Worm (Caenorhabditis elegans) whole organism, young adult: Measurements from ENCODE around the gene C16C8.10.

Experiments
- C17E4.6 ChIP-seq: fragments of 200-800 bp; sonication (Bioruptor generic); IDR thresholded peaks from 2 replicates; pipeline ENCODE4 v1.3.6; 2022; ENCODE audit warnings: missing genetic modification reagents, missing genetic modification characterization, missing compliant biosample characterization
- F22D6.2 ChIP-seq: sonication (generic microtip); optimal IDR thresholded peaks from 2 replicates; lab custom pipeline; 2016; ENCODE audit warnings: mild to moderate bottlenecking, missing genetic modification characterization, missing compliant biosample characterization
- aptf-2 ChIP-seq: fragments of 200-800 bp; sonication (Bioruptor generic); conservative IDR thresholded peaks from 2 replicates; pipeline ENCODE4 v1.3.6; 2022; ENCODE audit warnings: missing genetic modification reagents, missing genetic modification characterization, missing compliant biosample characterization
- hmg-1.2 ChIP-seq: fragments of 200-800 bp; sonication (Bioruptor generic); IDR thresholded peaks from 2 replicates; pipeline ENCODE4 v1.3.6; 2022; ENCODE audit warnings: missing genetic modification reagents, missing genetic modification characterization, missing compliant biosample characterization
- hmg-20 ChIP-seq: fragments of 200-800 bp; sonication (Bioruptor generic); IDR thresholded peaks from 2 replicates; pipeline ENCODE4 v1.3.6; 2022; ENCODE audit warnings: missing genetic modification reagents, missing genetic modification characterization, missing compliant biosample characterization

The C16C8.10 gene

DNA sequence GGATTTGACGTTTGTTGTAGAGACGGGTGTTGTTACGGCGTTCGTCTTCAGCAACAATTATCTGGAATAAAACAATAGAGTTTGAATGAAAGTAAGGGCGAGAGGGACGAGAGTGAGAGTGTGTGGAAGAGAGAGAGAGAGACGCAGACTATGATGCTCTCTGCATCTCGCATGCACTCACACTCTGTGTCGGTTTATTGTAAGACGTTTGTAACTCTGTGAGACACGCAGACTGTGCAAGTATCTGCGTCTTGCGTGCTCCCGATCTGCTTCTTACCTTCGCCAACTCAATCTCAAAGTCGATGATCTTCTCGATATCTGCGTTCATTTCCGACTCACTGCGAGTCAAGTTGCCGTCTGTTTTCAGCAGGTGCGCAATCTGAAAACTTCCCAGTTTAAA, 41.5 kb downstream of the C16C8.10 start:
- TF ChIP-seq hmg-1.2 (GFP tag; lab: Robert Waterston, UW), result peak; percentile 34; the same call in 1 of the 2 replicates
- no peak for TF ChIP-seq C17E4.6 (GFP tag; lab: Robert Waterston, UW)

DNA sequence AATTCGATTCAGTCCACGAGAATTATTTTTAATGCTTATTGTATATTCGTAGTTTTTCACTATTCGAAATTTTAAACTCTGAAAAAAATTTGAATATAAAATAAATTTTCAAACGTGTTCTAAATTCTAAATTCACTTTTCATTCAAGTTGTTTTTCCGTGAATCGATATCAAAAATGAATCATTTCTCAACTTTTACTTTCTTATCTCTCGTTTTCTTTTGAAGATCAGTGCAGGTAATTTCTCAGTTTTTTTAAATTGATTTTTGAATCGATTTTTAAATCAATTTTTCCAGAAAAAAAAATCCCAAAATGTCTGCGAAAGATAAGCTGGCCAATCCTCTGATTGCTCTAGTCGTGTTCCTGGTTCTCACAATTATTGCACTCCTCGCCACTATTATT, 48.0 kb downstream of the C16C8.10 start, which contains the start of gene nep-6:
TSS of gene nep-6 (plus strand) at position 301 of the 400 bp plus-strand sequence.
- TF ChIP-seq hmg-20 (GFP tag; lab: Robert Waterston, UW), result no peak

DNA sequence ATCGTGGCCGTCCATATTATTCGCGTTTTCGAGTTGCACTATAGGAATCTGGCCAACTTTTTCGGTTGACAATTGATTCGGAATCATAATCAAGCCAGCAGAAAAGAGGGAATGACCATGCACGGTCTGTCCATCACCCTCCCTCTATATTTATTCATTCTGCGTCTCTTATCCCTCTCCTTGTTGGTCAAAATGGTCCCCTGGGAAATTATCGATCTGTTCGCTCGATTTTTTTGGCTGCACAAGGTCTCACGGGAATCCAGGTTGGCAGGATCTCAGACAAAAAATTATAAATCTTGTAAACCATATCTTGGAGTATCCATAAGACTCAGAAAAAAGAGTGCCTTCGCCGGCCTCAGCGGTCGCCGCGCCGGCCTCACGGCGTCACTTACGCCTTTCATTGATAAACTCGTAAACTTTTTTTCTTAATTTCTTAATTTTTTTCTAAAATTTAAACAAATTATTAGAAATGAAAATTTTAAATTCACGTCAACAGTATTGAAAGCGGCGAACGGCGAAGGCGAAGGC, 50.0 kb downstream of the C16C8.10 start, which contains the start of the genes F18A12.7 and F18A12.2:
TSS of gene F18A12.7 (minus strand) at position 101 of the 528 bp plus-strand sequence.
TSS of gene F18A12.2 (plus strand) at position 478 of the 528 bp plus-strand sequence.
- TF ChIP-seq F22D6.2 (tag; lab: Kevin White, UChicago) (no peak), aptf-2 (GFP tag; lab: Robert Waterston, UW) (peak; percentile 67; the same call in 1 of the 2 replicates)
- TF ChIP-seq, all 124 proteins: peak for 1
